Worm (Caenorhabditis elegans): ENCODE measurements around the gene ttr-48.

Gene ttr-48

ce11 chrX:3824443-3824842, 17.8 kb downstream of the ttr-48 start:
- TF ChIP-seq odd-2 (tag; optimal IDR thresholded peaks at IDR 0.05) (no peak), elt-4 (tag; optimal IDR thresholded peaks at IDR 0.05) (no peak), ztf-16 (tag; optimal IDR thresholded peaks at IDR 0.05) (no peak), che-1 (tag; optimal IDR thresholded peaks at IDR 0.05) (no peak), nhr-232 (tag; optimal IDR thresholded peaks at IDR 0.05) (no peak), dve-1 (tag; optimal IDR thresholded peaks at IDR 0.05) (no peak), sox-2 (GFP tag; IDR thresholded peaks at IDR 0.05) (no peak), fkh-10 (GFP tag; optimal IDR thresholded peaks at IDR 0.05) (no peak), syd-9 (tag; optimal IDR thresholded peaks at IDR 0.05) (no peak), nhr-11 (tag; optimal IDR thresholded peaks at IDR 0.05) (no peak), ets-4 (tag; optimal IDR thresholded peaks at IDR 0.05) (peak; percentile 55), ttx-3 (tag; optimal IDR thresholded peaks at IDR 0.05) (no peak), unc-3 (GFP tag; conservative IDR thresholded peaks at IDR 0.05) (no peak), unc-3 (tag; optimal IDR thresholded peaks at IDR 0.05) (no peak), hlh-8 (tag; optimal IDR thresholded peaks at IDR 0.05) (no peak), ceh-48 (tag; optimal IDR thresholded peaks at IDR 0.05) (no peak), hlh-6 (tag; optimal IDR thresholded peaks at IDR 0.05) (peak; percentile 46), ceh-22 (tag; optimal IDR thresholded peaks at IDR 0.05) (no peak), hlh-13 (GFP tag; optimal IDR thresholded peaks at IDR 0.05) (no peak), fax-1 (tag; optimal IDR thresholded peaks at IDR 0.05) (no peak), madf-2 (tag; optimal IDR thresholded peaks at IDR 0.05) (no peak), npax-4 (tag; optimal IDR thresholded peaks at IDR 0.05) (no peak), dmd-4 (tag; optimal IDR thresholded peaks at IDR 0.05; ENCODE audit: borderline replicate concordance) (no peak), lim-6 (tag; optimal IDR thresholded peaks at IDR 0.05) (no peak), ceh-18 (tag; optimal IDR thresholded peaks at IDR 0.05) (no peak), Y22D7AL.16 (tag; optimal IDR thresholded peaks at IDR 0.05) (no peak), ceh-14 (tag; optimal IDR thresholded peaks at IDR 0.05) (peak; percentile 22), ama-1 (optimal IDR thresholded peaks at IDR 0.05) (no peak), ceh-9 (tag; optimal IDR thresholded peaks at IDR 0.05) (no peak), sdc-2 (tag; optimal IDR thresholded peaks at IDR 0.05) (no peak), F13H6.1 (tag; optimal IDR thresholded peaks at IDR 0.05) (peak; percentile 8), mec-3 (tag; optimal IDR thresholded peaks at IDR 0.05; ENCODE audit: borderline replicate concordance) (no peak), elt-2 (tag; optimal IDR thresholded peaks at IDR 0.05) (no peak), pax-1 (tag; optimal IDR thresholded peaks at IDR 0.05) (no peak)

- peak; percentile 91 for TF ChIP-seq elt-2 (tag; optimal IDR thresholded peaks at IDR 0.05)
- TF ChIP-seq gmeb-2 (tag; optimal IDR thresholded peaks at IDR 0.05), result no peak
Measured at ce11 chrX:3823869-3824268, 18.4 kb downstream of the ttr-48 start.

ce11 chrX:3822061-3822460, 20.2 kb downstream of the ttr-48 start:
- no peak for TF ChIP-seq fax-1 (tag; optimal IDR thresholded peaks at IDR 0.05)

- TF ChIP-seq sox-4 (tag; optimal IDR thresholded peaks at IDR 0.05) (no peak), C08G9.2 (tag; optimal IDR thresholded peaks at IDR 0.05) (no peak)
Measured at ce11 chrX:3821609-3822008, 20.6 kb downstream of the ttr-48 start.

ce11 chrX:3820666-3821065, 21.6 kb downstream of the ttr-48 start:
- TF ChIP-seq ets-4 (tag; optimal IDR thresholded peaks at IDR 0.05) (no peak), unc-42 (tag; optimal IDR thresholded peaks at IDR 0.05) (no peak), elt-2 (tag; optimal IDR thresholded peaks at IDR 0.05) (no peak), hlh-6 (tag; optimal IDR thresholded peaks at IDR 0.05) (no peak), hlh-30 (tag; optimal IDR thresholded peaks at IDR 0.05; ENCODE audit: insufficient read depth) (no peak), unc-86 (tag; optimal IDR thresholded peaks at IDR 0.05) (no peak), tbx-2 (tag; optimal IDR thresholded peaks at IDR 0.05) (no peak), ztf-16 (tag; optimal IDR thresholded peaks at IDR 0.05) (no peak), nfya-1 (tag; optimal IDR thresholded peaks at IDR 0.05) (no peak), C08G9.2 (tag; optimal IDR thresholded peaks at IDR 0.05) (no peak), gmeb-2 (tag; optimal IDR thresholded peaks at IDR 0.05) (no peak), F13H6.1 (tag; optimal IDR thresholded peaks at IDR 0.05) (no peak), dmd-4 (tag; optimal IDR thresholded peaks at IDR 0.05; ENCODE audit: borderline replicate concordance) (no peak)

Data from whole organism, late embryonic.